Worm (Caenorhabditis elegans) whole organism, late embryonic: ENCODE results near the gene exo-1.

Experiments
- Y22D7AL.16 ChIP-seq: sonication (generic microtip); optimal IDR thresholded peaks from 2 replicates; lab custom pipeline; 2016; ENCODE audit warnings: missing genetic modification characterization, missing compliant biosample characterization
- ceh-31 ChIP-seq: sonication (generic microtip); optimal IDR thresholded peaks from 2 replicates; lab custom pipeline; 2016; ENCODE audit warnings: missing genetic modification characterization, missing compliant biosample characterization
- fkh-10 ChIP-seq: fragments of 150-350 bp; optimal IDR thresholded peaks from 2 replicates; lab custom pipeline; 2014; ENCODE audit warnings: missing biosample characterization, missing genetic modification reagents, missing genetic modification characterization
- hlh-8 ChIP-seq: sonication (generic microtip); optimal IDR thresholded peaks from 2 replicates; lab custom pipeline; 2016; ENCODE audit warnings: missing genotype, missing genetic modification characterization, missing compliant biosample characterization
- nfya-1 ChIP-seq: sonication (generic microtip); optimal IDR thresholded peaks from 2 replicates; lab custom pipeline; 2017; ENCODE audit warnings: missing genetic modification characterization, mild to moderate bottlenecking, missing compliant biosample characterization, antibody characterized with exemption, moderate library complexity
- nhr-11 ChIP-seq: fragments of 150-350 bp; optimal IDR thresholded peaks from 2 replicates; lab custom pipeline; 2014; ENCODE audit warnings: missing biosample characterization, missing genetic modification characterization
- pros-1 ChIP-seq: fragments of 150-350 bp; optimal IDR thresholded peaks from 2 replicates; lab custom pipeline; 2014; ENCODE audit warnings: missing biosample characterization, missing genetic modification reagents, missing genetic modification characterization
- ref-2 ChIP-seq: sonication (generic microtip); optimal IDR thresholded peaks from 2 replicates; lab custom pipeline; 2016; ENCODE audit warnings: missing genetic modification characterization, missing compliant biosample characterization
- rnt-1 ChIP-seq: sonication (generic microtip); optimal IDR thresholded peaks from 2 replicates; lab custom pipeline; 2016; ENCODE audit warnings: missing genetic modification characterization, missing compliant biosample characterization
- syd-9 ChIP-seq: sonication (generic microtip); optimal IDR thresholded peaks from 2 replicates; lab custom pipeline; 2016; ENCODE audit warnings: mild to moderate bottlenecking, missing genetic modification characterization, moderate library complexity, missing compliant biosample characterization
- tbx-2 ChIP-seq: sonication (generic microtip); optimal IDR thresholded peaks from 2 replicates; lab custom pipeline; 2016; ENCODE audit warnings: missing genetic modification characterization, missing compliant biosample characterization

- TF ChIP-seq tbx-2 (tag; lab: Kevin White, UChicago) = no peak
- no peak for TF ChIP-seq syd-9
- no peak for TF ChIP-seq nfya-1 (tag; lab: Kevin White, UChicago)
- TF ChIP-seq Y22D7AL.16 = no peak
- no peak for TF ChIP-seq ceh-31 (tag; lab: Kevin White, UChicago)
- no peak for TF ChIP-seq rnt-1 (tag; lab: Kevin White, UChicago)
- TF ChIP-seq nhr-11 (tag; lab: Kevin White, UChicago) = no peak
- TF ChIP-seq ref-2 (tag; lab: Kevin White, UChicago) = no peak
- no peak for TF ChIP-seq pros-1 (tag; lab: Kevin White, UChicago)
- no peak for TF ChIP-seq hlh-8 (tag; lab: Kevin White, UChicago)
- no peak for TF ChIP-seq fkh-10
Measured at ce11 chrIII:13471504-13471903, 48.2 kb downstream of the exo-1 start, which contains the start of gene pssy-2.
